Fruit fly (Drosophila melanogaster): ENCODE results near the gene CG45116.

The CG45116 gene

DNA sequence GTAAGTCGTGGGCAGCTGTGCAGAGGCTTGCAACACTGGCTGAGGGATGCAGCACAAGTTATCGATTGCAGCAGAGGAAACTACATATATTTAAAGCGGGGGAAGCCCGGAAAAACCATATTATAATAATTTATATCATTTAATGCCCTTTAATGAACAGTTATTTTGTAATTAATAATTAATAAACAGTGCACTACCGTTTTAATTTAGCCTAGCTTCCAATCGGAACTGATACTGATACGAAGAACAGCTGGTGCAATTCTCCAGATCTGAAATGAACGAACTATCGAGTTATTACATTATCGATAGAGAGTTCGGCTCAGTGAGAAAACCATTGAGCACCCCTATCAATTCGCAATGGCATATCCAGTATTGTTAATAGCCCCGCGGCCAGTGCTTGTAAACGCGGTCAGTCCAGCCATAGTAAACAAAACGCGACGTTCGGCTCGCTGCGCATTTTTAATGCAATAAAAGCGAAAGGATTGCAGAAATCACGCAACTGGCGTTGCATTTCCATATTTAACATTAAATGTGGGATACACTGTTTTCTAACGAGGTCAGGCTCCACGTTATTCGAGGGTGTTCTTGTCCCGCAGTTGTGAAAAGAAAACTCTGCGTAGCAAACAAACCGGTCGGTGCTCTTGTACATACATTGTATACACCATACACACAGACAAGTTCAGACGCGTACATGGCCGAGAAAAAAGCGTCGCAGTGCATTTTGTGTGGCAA lies 42.3 kb downstream of the CG45116 start, which contains the start of gene CG7369 (continued):
- TF ChIP-seq unpg (GFP tag; optimal IDR thresholded peaks at IDR 0.05), result peak; percentile 67
- peak; percentile 62 for TF ChIP-seq Rx (GFP tag; IDR thresholded peaks at IDR 0.05)
- TF ChIP-seq CG10462 (GFP tag; optimal IDR thresholded peaks at IDR 0.05), result peak; percentile 59
- peak; percentile 39 for TF ChIP-seq nom (GFP tag; optimal IDR thresholded peaks at IDR 0.05)
- TF ChIP-seq gfzf (GFP tag; optimal IDR thresholded peaks at IDR 0.05), result no peak
- TF ChIP-seq CG7556 (GFP tag; optimal IDR thresholded peaks at IDR 0.05), result peak; percentile 87
- no peak for TF ChIP-seq Taf1 (GFP tag; IDR thresholded peaks at IDR 0.05)
- TF ChIP-seq CG8388 (GFP tag; optimal IDR thresholded peaks at IDR 0.05), result peak; percentile 41
- TF ChIP-seq CG17829 (tag; optimal IDR thresholded peaks at IDR 0.05), result peak; percentile 81
- TF ChIP-seq CG17361 (GFP tag; IDR thresholded peaks at IDR 0.05), result peak; percentile 93
- TF ChIP-seq sr (GFP tag; IDR thresholded peaks at IDR 0.05), result peak; percentile 6
- peak; percentile 88 for TF ChIP-seq Max (GFP tag; optimal IDR thresholded peaks at IDR 0.05)

DNA sequence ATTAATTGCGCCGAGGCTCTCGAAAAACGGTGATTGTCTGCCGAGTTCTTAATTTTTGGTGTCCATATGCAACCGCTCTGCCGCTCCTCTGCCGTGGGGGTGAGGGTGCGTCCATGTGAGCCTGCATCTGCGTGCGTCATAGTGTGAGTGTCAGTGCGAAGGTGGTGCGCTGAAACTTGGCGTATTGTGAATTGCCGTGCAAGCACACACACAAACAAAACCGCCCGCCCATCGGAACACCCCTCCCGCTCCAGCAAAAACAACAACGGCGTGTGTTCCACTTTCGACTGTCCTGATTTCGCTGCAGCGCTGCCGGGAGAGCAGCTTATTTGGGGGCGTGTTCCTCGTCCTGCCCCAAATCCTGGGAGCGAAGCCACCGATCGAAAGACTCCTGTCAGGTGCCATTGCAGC lies 42.9 kb downstream of the CG45116 start:
- TF ChIP-seq CG3163 (GFP tag; optimal IDR thresholded peaks at IDR 0.05) (no peak), CG14860 (GFP tag; IDR thresholded peaks at IDR 0.05; ENCODE audit: partially characterized antibody) (0 out of 3 replicates have a peak, but pooled peaks have one; percentile 17), CG10959 (GFP tag; IDR thresholded peaks at IDR 0.05) (no peak), Fer1 (GFP tag; optimal IDR thresholded peaks at IDR 0.05) (no peak), NFAT (GFP tag; IDR thresholded peaks at IDR 0.05) (0 out of 2 replicates have a peak, but pooled peaks have one; percentile 8), CG16779 (GFP tag; IDR thresholded peaks at IDR 0.05) (no peak), fd64A (GFP tag; optimal IDR thresholded peaks at IDR 0.05) (no peak), Opbp (GFP tag; IDR thresholded peaks at IDR 0.05; ENCODE audit: partially characterized antibody) (0 out of 3 replicates have a peak, but pooled peaks have one; percentile 29), ken (GFP tag; IDR thresholded peaks at IDR 0.05) (0 out of 3 replicates have a peak, but pooled peaks have one; percentile 31), ro (GFP tag; IDR thresholded peaks at IDR 0.05) (no peak), crol (GFP tag; IDR thresholded peaks at IDR 0.05) (peak; percentile 44; the same call in 1 of the 2 replicates), cg (GFP tag; optimal IDR thresholded peaks at IDR 0.05) (peak; percentile 85), Oli (tag; optimal IDR thresholded peaks at IDR 0.05) (no peak), Med (GFP tag) (peak; percentile 7), bbx (GFP tag; IDR thresholded peaks at IDR 0.05; ENCODE audit: partially characterized antibody) (0 out of 2 replicates have a peak, but pooled peaks have one; percentile 6), insv (GFP tag; optimal IDR thresholded peaks at IDR 0.05) (peak in 1 of 2 experiments; percentile 57)

DNA sequence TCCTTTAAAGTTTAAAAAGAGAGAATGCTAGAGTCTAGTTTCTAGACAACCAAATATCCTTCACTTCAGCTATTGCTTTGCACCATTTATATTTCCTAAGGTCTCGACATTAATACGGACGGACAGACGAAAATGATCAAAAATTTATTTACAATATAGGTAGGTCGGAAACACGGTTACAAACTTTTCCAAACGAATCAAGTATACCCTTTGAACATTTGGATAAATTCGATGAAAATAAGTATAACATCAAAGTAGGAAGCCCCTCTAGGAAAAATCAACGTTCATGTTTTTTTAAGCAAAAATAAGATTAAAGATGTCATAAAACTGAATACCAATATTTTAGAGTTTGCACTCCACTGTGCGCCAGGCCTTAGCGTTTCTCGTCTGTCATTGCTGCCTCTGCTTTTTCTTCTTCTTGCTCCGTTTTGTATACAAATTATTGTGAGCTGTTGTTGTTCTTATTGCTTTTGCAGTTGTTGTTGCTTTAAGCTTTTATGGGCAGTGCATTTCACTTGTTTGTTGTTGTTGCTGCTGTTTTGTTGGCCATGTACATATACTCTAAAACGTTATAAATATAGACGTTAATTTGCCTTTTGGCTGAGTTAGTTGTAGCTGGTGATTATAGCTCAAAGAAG lies 43.8 kb downstream of the CG45116 start:
- TF ChIP-seq CG4360 (GFP tag; IDR thresholded peaks at IDR 0.05), result peak; percentile 83
- no peak for TF ChIP-seq unpg (GFP tag; optimal IDR thresholded peaks at IDR 0.05)
- TF ChIP-seq CG10366 (GFP tag; IDR thresholded peaks at IDR 0.05), result peak; percentile 11; the same call in 1 of the 2 replicates
- TF ChIP-seq CG13424 (tag; optimal IDR thresholded peaks at IDR 0.05), result no peak
- TF ChIP-seq CG2712 (tag; optimal IDR thresholded peaks at IDR 0.05), result peak; percentile 36
- TF ChIP-seq CG4707 (GFP tag; optimal IDR thresholded peaks at IDR 0.05), result peak; percentile 45
- TF ChIP-seq vvl (GFP tag; IDR thresholded peaks at IDR 0.05), result peak; percentile 44
- 0 out of 2 replicates have a peak, but pooled peaks have one; percentile 32 for TF ChIP-seq CG31441 (GFP tag; IDR thresholded peaks at IDR 0.05)
- TF ChIP-seq lola (GFP tag; optimal IDR thresholded peaks at IDR 0.05), result peak in 1 of 3 experiments; percentile 37
- TF ChIP-seq Chrac-16 (GFP tag; optimal IDR thresholded peaks at IDR 0.05), result no peak
- TF ChIP-seq CG1529 (GFP tag; optimal IDR thresholded peaks at IDR 0.05), result peak; percentile 6
- TF ChIP-seq CG14710 (tag; optimal IDR thresholded peaks at IDR 0.05), result peak; percentile 12
- peak; percentile 21 for TF ChIP-seq Sox100B (GFP tag; optimal IDR thresholded peaks at IDR 0.05)
- TF ChIP-seq nmo (GFP tag; optimal IDR thresholded peaks at IDR 0.05), result peak; percentile 12
- TF ChIP-seq Sox102F (GFP tag; optimal IDR thresholded peaks at IDR 0.05), result peak; percentile 4
- no peak for TF ChIP-seq CG34224 (GFP tag; IDR thresholded peaks at IDR 0.05; ENCODE audit: partially characterized antibody)
- TF ChIP-seq bsh (GFP tag; optimal IDR thresholded peaks at IDR 0.05), result peak in 1 of 2 experiments; percentile 29
- no peak for TF ChIP-seq hkb (optimal IDR thresholded peaks at IDR 0.05)
- 0 out of 2 replicates have a peak, but pooled peaks have one; percentile 39 for TF ChIP-seq hkb (GFP tag; IDR thresholded peaks at IDR 0.05)
